Fruit fly (Drosophila melanogaster) whole organism, pupa: Measurements from ENCODE around the gene CG33271.

Experiments used
- CG10348 ChIP-seq: fragments of 200-800 bp; sonication (Bioruptor generic); IDR thresholded peaks from 2 replicates; pipeline ENCODE4 v1.3.6; 2022; ENCODE audit warnings: missing biosample characterization, missing genetic modification characterization
- CG12605 ChIP-seq: fragments of 200-800 bp; sonication (Bioruptor generic); IDR thresholded peaks from 2 replicates; pipeline ENCODE4 v1.3.6; 2022; ENCODE audit warnings: missing biosample characterization, missing genetic modification characterization
- CG14655 ChIP-seq: fragments of 200-800 bp; sonication (Bioruptor generic); optimal IDR thresholded peaks from 3 replicates; lab custom pipeline; 2017; ENCODE audit warnings: mild to moderate bottlenecking, missing biosample characterization, missing genetic modification reagents, missing genetic modification characterization
- CG15710 ChIP-seq: fragments of 200-800 bp; sonication (Bioruptor generic); optimal IDR thresholded peaks from 2 replicates; lab custom pipeline; 2018; ENCODE audit warnings: missing biosample characterization, mild to moderate bottlenecking, missing genetic modification characterization, moderate library complexity
- CG32121 ChIP-seq: fragments of 200-800 bp; sonication (Bioruptor generic); IDR thresholded peaks from 2 replicates; pipeline ENCODE4 v1.3.6; 2022; ENCODE audit warnings: missing biosample characterization, missing genetic modification characterization
- CG8301 ChIP-seq: fragments of 200-800 bp; sonication (Bioruptor generic); optimal IDR thresholded peaks from 2 replicates; lab custom pipeline; 2018; ENCODE audit warnings: missing biosample characterization, mild to moderate bottlenecking, missing genetic modification characterization
- EcR ChIP-seq: fragments of 200-800 bp; sonication (Bioruptor generic); optimal IDR thresholded peaks from 3 replicates; lab custom pipeline; 2019; ENCODE audit warnings: missing biosample characterization, missing genetic modification characterization, mild to moderate bottlenecking, moderate library complexity, missing genetic modification reagents
- Ets98B ChIP-seq: fragments of 200-800 bp; sonication (Bioruptor generic); IDR thresholded peaks from 2 replicates; pipeline ENCODE4 v1.3.6; 2022; ENCODE audit warnings: missing biosample characterization, missing genetic modification characterization
- Pif1B ChIP-seq: fragments of 200-800 bp; sonication (Bioruptor generic); optimal IDR thresholded peaks from 3 replicates; lab custom pipeline; 2016; ENCODE audit warnings: missing biosample characterization, missing genetic modification characterization
- Snoo ChIP-seq: fragments of 200-800 bp; sonication (Bioruptor generic); optimal IDR thresholded peaks from 3 replicates; lab custom pipeline; 2017; ENCODE audit warnings: missing biosample characterization, mild to moderate bottlenecking, missing genetic modification characterization, inconsistent platforms
- fd96Ca ChIP-seq: fragments of 200-800 bp; sonication (Bioruptor generic); IDR thresholded peaks from 3 replicates; pipeline ENCODE4 v1.3.6; 2022; ENCODE audit warnings: missing biosample characterization, missing genetic modification characterization
- gl ChIP-seq: fragments of 200-800 bp; sonication (Bioruptor generic); optimal IDR thresholded peaks from 2 replicates; lab custom pipeline; 2018; ENCODE audit warnings: missing biosample characterization, mild to moderate bottlenecking, missing genetic modification characterization
- rn ChIP-seq: fragments of 200-800 bp; sonication (Bioruptor generic); IDR thresholded peaks from 2 replicates; pipeline ENCODE4 v1.3.6; 2022; ENCODE audit warnings: missing biosample characterization, missing genetic modification characterization

DNA sequence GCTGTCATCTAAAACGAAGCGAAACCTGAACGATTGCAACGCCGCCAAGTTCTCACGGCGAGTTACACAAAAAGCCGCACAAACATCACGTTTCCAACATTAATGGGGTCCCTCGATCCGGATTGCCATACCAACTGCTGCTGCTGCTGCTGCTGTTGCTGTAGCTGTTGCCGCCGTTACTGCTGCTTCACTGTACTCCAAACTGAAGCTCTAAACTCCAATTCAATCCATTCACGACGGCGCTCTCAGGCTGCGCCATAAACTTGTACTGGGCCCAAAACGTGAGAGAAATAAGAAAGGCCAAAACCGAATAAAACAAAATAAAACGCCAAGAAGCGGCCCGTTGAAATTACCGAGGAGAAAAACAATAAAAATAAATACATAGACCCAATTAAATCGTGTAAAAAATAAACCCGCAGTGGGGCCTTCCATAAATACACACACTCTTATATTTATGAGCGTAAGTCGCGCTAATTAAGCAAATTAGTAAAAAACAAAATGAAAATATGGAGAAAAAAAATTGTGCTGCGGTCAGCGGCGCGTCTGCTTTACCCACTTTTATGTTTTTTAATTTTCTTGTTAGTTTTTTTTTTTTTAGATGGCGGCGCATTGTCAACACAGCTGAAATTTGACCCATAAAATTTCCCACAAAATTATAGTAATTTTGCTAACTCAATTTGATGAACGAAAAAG lies 29.8 kb downstream of the CG33271 start:
- TF ChIP-seq rn (GFP tag; lab: Robert Waterston, UW) = no peak
- TF ChIP-seq gl (tag; lab: Kevin White, UChicago) = no peak
- no peak for TF ChIP-seq EcR
- TF ChIP-seq fd96Ca = no peak
- TF ChIP-seq CG8301 = no peak
- TF ChIP-seq Snoo = no peak
- TF ChIP-seq CG12605 (GFP tag; lab: Robert Waterston, UW) = no peak
- no peak for TF ChIP-seq Pif1B (GFP tag; lab: Kevin White, UChicago)
- TF ChIP-seq CG14655 (GFP tag; lab: Kevin White, UChicago) = no peak
- TF ChIP-seq CG32121 (GFP tag; lab: Robert Waterston, UW) = no peak; the same call in 1 of the 2 replicates
- TF ChIP-seq CG10348 (GFP tag; lab: Robert Waterston, UW) = no peak
- no peak for TF ChIP-seq CG15710 (tag; lab: Kevin White, UChicago)
- TF ChIP-seq Ets98B (GFP tag; lab: Robert Waterston, UW) = peak; percentile 13; the same call in 1 of the 2 replicates
